Fruit fly (Drosophila melanogaster) whole organism, adult: Measurements from ENCODE around the gene CSN5.

Experiments
- CG11617 ChIP-seq: fragments of 200-800 bp; sonication (Bioruptor generic); optimal IDR thresholded peaks from 2 replicates; lab custom pipeline; 2017; ENCODE audit warnings: mild to moderate bottlenecking, missing biosample characterization, missing genetic modification reagents, missing genetic modification characterization
- CG12768 ChIP-seq: fragments of 200-800 bp; sonication (Bioruptor generic); optimal IDR thresholded peaks from 2 replicates; lab custom pipeline; 2017; ENCODE audit warnings: missing biosample characterization, missing genetic modification characterization, mild to moderate bottlenecking, moderate library complexity, missing genetic modification reagents
- CG14711 ChIP-seq: fragments of 200-800 bp; sonication (Bioruptor generic); optimal IDR thresholded peaks from 2 replicates; lab custom pipeline; 2018; ENCODE audit warnings: missing biosample characterization, mild to moderate bottlenecking, missing genetic modification characterization, moderate library complexity
- CG1620 ChIP-seq: fragments of 200-800 bp; sonication (Bioruptor generic); optimal IDR thresholded peaks from 2 replicates; lab custom pipeline; 2016; ENCODE audit warnings: missing biosample characterization, missing genetic modification characterization
- CG33017 ChIP-seq: fragments of 200-800 bp; sonication (Bioruptor generic); optimal IDR thresholded peaks from 2 replicates; lab custom pipeline; 2018; ENCODE audit warnings: missing biosample characterization, mild to moderate bottlenecking, missing genetic modification characterization, moderate library complexity
- CG5204 ChIP-seq: fragments of 200-800 bp; sonication (Bioruptor generic); optimal IDR thresholded peaks from 2 replicates; lab custom pipeline; 2016; ENCODE audit warnings: missing biosample characterization, missing genetic modification characterization
- CG7045 ChIP-seq: fragments of 200-800 bp; sonication (Bioruptor generic); optimal IDR thresholded peaks from 2 replicates; lab custom pipeline; 2017; ENCODE audit warnings: missing biosample characterization, mild to moderate bottlenecking, missing genetic modification characterization
- CG7101 ChIP-seq: fragments of 200-800 bp; sonication (Bioruptor generic); optimal IDR thresholded peaks from 2 replicates; lab custom pipeline; 2018; ENCODE audit warnings: missing biosample characterization, mild to moderate bottlenecking, missing genetic modification characterization, moderate library complexity
- Clk ChIP-seq: fragments of 200-800 bp; sonication (Bioruptor generic); optimal IDR thresholded peaks from 2 replicates; lab custom pipeline; 2017; ENCODE audit warnings: missing biosample characterization, missing genetic modification characterization
- Crg-1 ChIP-seq: fragments of 200-800 bp; sonication (Bioruptor generic); optimal IDR thresholded peaks from 2 replicates; lab custom pipeline; 2016; ENCODE audit warnings: missing biosample characterization, missing genetic modification characterization
- Hr96 ChIP-seq: fragments of 200-800 bp; sonication (Bioruptor generic); optimal IDR thresholded peaks from 2 replicates; lab custom pipeline; 2016; ENCODE audit warnings: missing biosample characterization, missing genetic modification characterization
- Mnt ChIP-seq: fragments of 200-800 bp; sonication (Bioruptor generic); optimal IDR thresholded peaks from 2 replicates; lab custom pipeline; 2016; ENCODE audit warnings: missing biosample characterization, mild to moderate bottlenecking, missing genetic modification characterization
- bab1 ChIP-seq: fragments of 200-800 bp; sonication (Bioruptor generic); optimal IDR thresholded peaks from 3 replicates; lab custom pipeline; 2019; ENCODE audit warnings: missing biosample characterization, mild to moderate bottlenecking, missing genetic modification characterization, moderate library complexity
- cic ChIP-seq: fragments of 200-800 bp; sonication (Bioruptor generic); optimal IDR thresholded peaks from 2 replicates; lab custom pipeline; 2017; ENCODE audit warnings: missing biosample characterization, mild to moderate bottlenecking, missing genetic modification characterization, moderate library complexity
- cnc ChIP-seq, 2 experiments: fragments of >200 bp; optimal IDR thresholded peaks; 2 replicates each; lab custom pipeline; 2017
- kay ChIP-seq: fragments of 200-800 bp; sonication (Bioruptor generic); peaks from one replicate; lab custom pipeline; 2016; ENCODE audit warnings: missing biosample characterization, missing genetic modification characterization, borderline replicate concordance
- ovo ChIP-seq: fragments of 200-800 bp; sonication (Bioruptor generic); optimal IDR thresholded peaks from 2 replicates; lab custom pipeline; 2016; ENCODE audit warnings: missing biosample characterization, missing genetic modification characterization
- pad ChIP-seq: fragments of 200-800 bp; sonication (Bioruptor generic); optimal IDR thresholded peaks from 3 replicates; lab custom pipeline; 2017; ENCODE audit warnings: missing biosample characterization, missing genetic modification characterization, mild to moderate bottlenecking, moderate library complexity, missing genetic modification reagents
- tj ChIP-seq: fragments of 200-800 bp; sonication (Bioruptor generic); optimal IDR thresholded peaks from 3 replicates; lab custom pipeline; 2017; ENCODE audit warnings: missing biosample characterization, mild to moderate bottlenecking, missing genetic modification characterization, moderate library complexity
- toe ChIP-seq: fragments of 200-800 bp; sonication (Bioruptor generic); optimal IDR thresholded peaks from 2 replicates; lab custom pipeline; 2016; ENCODE audit warnings: missing biosample characterization, missing genetic modification characterization

The CSN5 gene

dm6 chr3R:16447448-16448045 is 22.4 kb upstream of the CSN5 start:
- TF ChIP-seq kay (GFP tag; lab: Kevin White, UChicago) = peak; percentile 69
- no peak for TF ChIP-seq CG11617 (GFP tag; lab: Kevin White, UChicago)
- TF ChIP-seq CG33017 (tag; lab: Kevin White, UChicago) = no peak
- TF ChIP-seq CG14711 (tag; lab: Kevin White, UChicago) = no peak
- TF ChIP-seq cic (GFP tag; lab: Kevin White, UChicago) = peak; percentile 7
- no peak for TF ChIP-seq Crg-1 (GFP tag; lab: Kevin White, UChicago)

dm6 chr3R:16448378-16449134 is 21.3 kb upstream of the CSN5 start:
- TF ChIP-seq Clk = no peak
- peak; percentile 41 for TF ChIP-seq tj
- peak; percentile 33 for TF ChIP-seq toe (GFP tag; lab: Kevin White, UChicago)
- peak; percentile 73 for TF ChIP-seq CG11617 (GFP tag; lab: Kevin White, UChicago)
- TF ChIP-seq cnc (optimal IDR thresholded peaks at IDR 0.05; lab: Kevin White, UChicago) = no peak
- TF ChIP-seq kay (GFP tag; lab: Kevin White, UChicago) = peak; percentile 94
- TF ChIP-seq CG12768 (GFP tag; lab: Kevin White, UChicago) = peak; percentile 74
- no peak for TF ChIP-seq Crg-1 (GFP tag; lab: Kevin White, UChicago)
- peak; percentile 31 for TF ChIP-seq CG5204 (GFP tag; lab: Kevin White, UChicago)
- peak; percentile 68 for TF ChIP-seq CG33017 (tag; lab: Kevin White, UChicago)

DNA sequence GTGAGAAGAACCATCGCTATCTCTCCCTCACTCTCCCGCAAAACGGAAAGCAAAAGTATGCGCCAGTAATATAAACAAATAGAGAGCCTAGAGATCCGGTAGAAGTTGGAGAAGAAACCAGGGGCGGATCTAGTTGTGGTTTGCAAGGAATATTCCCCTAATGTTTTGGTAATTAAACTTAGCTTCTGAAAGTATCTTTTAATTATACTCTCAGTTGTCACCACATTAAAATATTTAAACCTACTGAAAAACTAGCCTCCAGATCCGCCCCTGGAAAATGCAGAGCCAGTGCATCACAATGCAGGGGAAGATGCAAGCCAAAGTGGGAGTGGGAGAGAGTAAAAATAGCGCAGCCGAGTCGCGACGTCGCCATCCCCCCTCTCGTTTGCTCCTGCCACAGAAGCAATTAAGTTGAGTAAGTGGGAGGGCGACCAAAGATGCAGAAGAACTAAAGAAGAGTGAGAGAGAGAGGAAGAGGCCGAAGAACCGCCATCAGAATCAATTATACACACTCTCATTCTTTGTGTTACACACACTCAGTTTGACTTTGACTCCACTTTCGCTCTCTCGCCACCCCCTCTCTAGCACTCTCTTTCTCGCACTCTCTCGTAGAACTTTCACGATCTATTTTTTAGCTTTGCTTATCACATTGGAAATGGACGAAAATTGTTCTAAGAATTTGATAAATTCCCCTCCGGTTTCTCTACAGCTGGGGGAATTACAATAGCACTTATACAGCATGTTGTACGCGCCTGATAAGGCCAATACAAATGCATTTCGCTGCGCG is 20.5 kb upstream of the CSN5 start:
- TF ChIP-seq Crg-1 (GFP tag; lab: Kevin White, UChicago) = peak; percentile 86
- peak; percentile 93 for TF ChIP-seq CG14711 (tag; lab: Kevin White, UChicago)
- peak; percentile 90 for TF ChIP-seq toe (GFP tag; lab: Kevin White, UChicago)
- TF ChIP-seq CG1620 (GFP tag; lab: Kevin White, UChicago) = peak; percentile 92
- peak; percentile 92 for TF ChIP-seq CG7045 (GFP tag; lab: Kevin White, UChicago)
- TF ChIP-seq Clk = peak; percentile 91
- peak; percentile 74 for TF ChIP-seq Mnt
- peak; percentile 41 for TF ChIP-seq ovo (GFP tag; lab: Kevin White, UChicago)
- TF ChIP-seq cnc (optimal IDR thresholded peaks at IDR 0.05; lab: Kevin White, UChicago) = no peak
- TF ChIP-seq CG11617 (GFP tag; lab: Kevin White, UChicago) = peak; percentile 83
- no peak for TF ChIP-seq tj
- TF ChIP-seq CG7101 (tag; lab: Kevin White, UChicago) = peak; percentile 97
- TF ChIP-seq cic (GFP tag; lab: Kevin White, UChicago) = peak; percentile 66
- TF ChIP-seq CG5204 (GFP tag; lab: Kevin White, UChicago) = peak; percentile 92
- peak; percentile 96 for TF ChIP-seq CG33017 (tag; lab: Kevin White, UChicago)
- TF ChIP-seq Hr96 = peak; percentile 88
- peak; percentile 94 for TF ChIP-seq bab1 (GFP tag; lab: Kevin White, UChicago)
- peak; percentile 98 for TF ChIP-seq pad (GFP tag; lab: Kevin White, UChicago)
- TF ChIP-seq kay (GFP tag; lab: Kevin White, UChicago) = peak; percentile 95
- TF ChIP-seq CG12768 (GFP tag; lab: Kevin White, UChicago) = peak; percentile 90

DNA sequence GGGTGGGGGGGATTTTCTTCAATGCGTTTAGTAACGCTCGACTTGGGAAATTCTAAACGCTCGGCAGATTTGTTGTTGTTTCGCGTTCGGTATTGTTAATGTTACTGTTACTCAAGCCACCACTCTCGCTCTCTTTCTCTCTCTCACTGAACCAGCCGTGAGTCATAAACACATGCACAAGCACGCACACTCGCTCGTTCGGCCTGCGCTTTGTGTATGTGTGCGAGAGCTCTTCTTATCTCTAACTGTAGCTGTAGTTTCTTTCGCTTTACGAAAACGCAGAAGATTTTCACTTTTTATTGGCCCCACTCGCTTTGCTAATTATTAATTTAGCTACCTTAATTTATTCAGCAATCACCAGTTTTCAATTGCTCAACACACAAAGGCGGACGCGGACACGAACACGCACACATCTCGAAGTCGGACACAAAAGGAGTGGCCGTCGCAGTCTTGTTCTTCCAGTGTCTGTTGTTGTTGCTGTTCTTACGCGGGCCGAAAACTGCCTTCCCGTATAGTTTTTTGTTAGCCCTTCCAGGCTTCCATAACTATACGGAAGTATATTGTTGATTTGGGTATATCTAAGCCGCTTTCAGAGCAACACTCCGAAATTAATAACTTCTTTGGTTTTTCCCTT is 16.8 kb upstream of the CSN5 start:
- TF ChIP-seq Hr96 (no peak), Mnt (peak; percentile 32), cic (GFP tag; lab: Kevin White, UChicago) (peak; percentile 41), CG11617 (GFP tag; lab: Kevin White, UChicago) (no peak), kay (GFP tag; lab: Kevin White, UChicago) (peak; percentile 99), pad (GFP tag; lab: Kevin White, UChicago) (peak; percentile 52), CG12768 (GFP tag; lab: Kevin White, UChicago) (peak; percentile 4), ovo (GFP tag; lab: Kevin White, UChicago) (peak; percentile 47)

DNA sequence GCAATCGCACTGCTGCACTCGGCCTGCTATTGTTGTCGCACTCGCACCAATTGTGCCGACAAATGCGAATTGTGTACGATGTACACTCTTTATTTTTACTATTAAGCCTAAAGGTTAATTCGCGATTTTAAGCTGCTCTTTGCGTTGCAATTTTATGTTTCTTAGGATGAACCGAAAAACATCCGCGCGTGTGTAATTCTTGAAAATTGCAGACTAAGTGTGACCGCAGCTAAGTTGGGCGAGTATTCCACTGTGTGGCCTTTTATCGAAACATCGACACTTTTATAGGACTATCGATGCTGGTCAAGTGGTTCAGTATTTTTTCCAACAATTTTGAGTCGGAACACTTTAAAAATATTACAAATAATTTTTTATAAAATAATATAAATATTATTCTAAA is 16.3 kb upstream of the CSN5 start, which contains the start of gene Pak3:
Gene Pak3, minus strand, starts transcription at position 225 of the 400 bp plus-strand sequence.
- TF ChIP-seq CG5204 (GFP tag; lab: Kevin White, UChicago) (no peak), toe (GFP tag; lab: Kevin White, UChicago) (no peak), tj (no peak), CG1620 (GFP tag; lab: Kevin White, UChicago) (peak; percentile 9), cic (GFP tag; lab: Kevin White, UChicago) (no peak), pad (GFP tag; lab: Kevin White, UChicago) (no peak), cnc (optimal IDR thresholded peaks at IDR 0.05; lab: Kevin White, UChicago) (no peak), CG7101 (tag; lab: Kevin White, UChicago) (peak; percentile 22), CG14711 (tag; lab: Kevin White, UChicago) (peak; percentile 18), CG33017 (tag; lab: Kevin White, UChicago) (peak; percentile 9), CG7045 (GFP tag; lab: Kevin White, UChicago) (no peak), Crg-1 (GFP tag; lab: Kevin White, UChicago) (no peak), bab1 (GFP tag; lab: Kevin White, UChicago) (peak; percentile 66), Hr96 (no peak), CG11617 (GFP tag; lab: Kevin White, UChicago) (no peak), Clk (no peak), Mnt (no peak), CG12768 (GFP tag; lab: Kevin White, UChicago) (no peak), ovo (GFP tag; lab: Kevin White, UChicago) (no peak), kay (GFP tag; lab: Kevin White, UChicago) (peak; percentile 44)
